Worm (Caenorhabditis elegans) whole organism, mixed stage, embryonic: Measurements from ENCODE around the gene rpl-16.
A peak's percentile ranks its signal among the peaks of the same experiment; 100 is the strongest.

Experiments used
- M03D4.4 ChIP-seq: sonication (generic microtip); optimal IDR thresholded peaks from 2 replicates; lab custom pipeline; 2017; ENCODE audit warnings: mild to moderate bottlenecking, missing genetic modification characterization, missing compliant biosample characterization
- bed-3 ChIP-seq: fragments of 200-800 bp; sonication (Bioruptor generic); optimal IDR thresholded peaks from 3 replicates; lab custom pipeline; 2018; ENCODE audit warnings: mild to moderate bottlenecking, missing genetic modification characterization, moderate library complexity, missing compliant biosample characterization
- blmp-1 ChIP-seq: fragments of 150-350 bp; optimal IDR thresholded peaks from 2 replicates; lab custom pipeline; 2014; ENCODE audit warnings: missing biosample characterization, missing genetic modification characterization
- ceh-39 ChIP-seq: fragments of 150-350 bp; optimal IDR thresholded peaks from 2 replicates; lab custom pipeline; 2014; ENCODE audit warnings: missing biosample characterization, missing genetic modification characterization
- ceh-43 ChIP-seq: fragments of 200-800 bp; sonication (Bioruptor generic); optimal IDR thresholded peaks from 2 replicates; lab custom pipeline; 2018; ENCODE audit warnings: mild to moderate bottlenecking, missing genetic modification characterization, moderate library complexity, missing compliant biosample characterization
- ceh-83 ChIP-seq: fragments of 200-800 bp; sonication (Bioruptor generic); optimal IDR thresholded peaks from 2 replicates; lab custom pipeline; 2018; ENCODE audit warnings: mild to moderate bottlenecking, missing genetic modification characterization, missing compliant biosample characterization
- ces-1 ChIP-seq: fragments of 150-350 bp; optimal IDR thresholded peaks from 2 replicates; lab custom pipeline; 2014; ENCODE audit warnings: missing biosample characterization, missing genetic modification reagents, missing genetic modification characterization
- cnd-1 ChIP-seq: fragments of 200-800 bp; sonication (Bioruptor generic); optimal IDR thresholded peaks from 2 replicates; lab custom pipeline; 2018; ENCODE audit warnings: mild to moderate bottlenecking, missing genetic modification characterization, missing compliant biosample characterization
- drap-1 ChIP-seq: fragments of 200-800 bp; sonication (Bioruptor generic); optimal IDR thresholded peaks from 3 replicates; lab custom pipeline; 2018; ENCODE audit warnings: mild to moderate bottlenecking, missing genetic modification characterization, missing compliant biosample characterization
- elt-1 ChIP-seq: sonication (generic microtip); optimal IDR thresholded peaks from 2 replicates; lab custom pipeline; 2017; ENCODE audit warnings: missing genetic modification characterization, mild to moderate bottlenecking, missing compliant biosample characterization, antibody characterized with exemption, moderate library complexity, borderline replicate concordance; ENCODE audit not compliant: insufficient read depth
- elt-3 ChIP-seq: fragments of 150-350 bp; optimal IDR thresholded peaks from 2 replicates; lab custom pipeline; 2014; ENCODE audit warnings: missing biosample characterization, missing genetic modification characterization
- flh-1 ChIP-seq: fragments of 200-800 bp; sonication (Bioruptor generic); optimal IDR thresholded peaks from 2 replicates; lab custom pipeline; 2018; ENCODE audit warnings: mild to moderate bottlenecking, missing genetic modification characterization, moderate library complexity, missing compliant biosample characterization
- ham-2 ChIP-seq: fragments of 200-800 bp; sonication (Bioruptor generic); optimal IDR thresholded peaks from 2 replicates; lab custom pipeline; 2018; ENCODE audit warnings: mild to moderate bottlenecking, missing genetic modification characterization, missing compliant biosample characterization
- hlh-1 ChIP-seq: fragments of 150-350 bp; optimal IDR thresholded peaks from 2 replicates; lab custom pipeline; 2014; ENCODE audit warnings: missing biosample characterization, missing genetic modification reagents, missing genetic modification characterization
- lin-13 ChIP-seq: fragments of 150-350 bp; optimal IDR thresholded peaks from 2 replicates; lab custom pipeline; 2014; ENCODE audit warnings: missing biosample characterization, missing genetic modification characterization
- lin-32 ChIP-seq: fragments of 200-800 bp; sonication (Bioruptor generic); optimal IDR thresholded peaks from 2 replicates; lab custom pipeline; 2018; ENCODE audit warnings: mild to moderate bottlenecking, missing genetic modification characterization, missing compliant biosample characterization
- lsy-2 ChIP-seq: fragments of 150-350 bp; optimal IDR thresholded peaks from 2 replicates; lab custom pipeline; 2014; ENCODE audit warnings: missing biosample characterization, missing genetic modification characterization
- mab-5 ChIP-seq: fragments of 150-350 bp; optimal IDR thresholded peaks from 2 replicates; lab custom pipeline; 2014; ENCODE audit warnings: missing biosample characterization, missing genetic modification characterization
- mep-1 ChIP-seq: fragments of 150-350 bp; optimal IDR thresholded peaks from 2 replicates; lab custom pipeline; 2017; ENCODE audit warnings: missing biosample characterization, missing genetic modification reagents, missing genetic modification characterization, inconsistent platforms
- mls-2 ChIP-seq: sonication (generic microtip); optimal IDR thresholded peaks from 2 replicates; lab custom pipeline; 2016; ENCODE audit warnings: mild to moderate bottlenecking, missing genetic modification characterization, moderate library complexity, missing compliant biosample characterization
- nhr-12 ChIP-seq: fragments of 150-350 bp; optimal IDR thresholded peaks from 2 replicates; lab custom pipeline; 2014; ENCODE audit warnings: missing biosample characterization, missing genetic modification characterization
- nhr-2 ChIP-seq: fragments of 150-350 bp; optimal IDR thresholded peaks from 2 replicates; lab custom pipeline; 2014; ENCODE audit warnings: missing biosample characterization, missing genetic modification characterization
- nhr-237 ChIP-seq: fragments of 150-350 bp; optimal IDR thresholded peaks from 2 replicates; lab custom pipeline; 2014; ENCODE audit warnings: missing biosample characterization, missing genetic modification characterization
- nhr-28 ChIP-seq: fragments of 150-350 bp; optimal IDR thresholded peaks from 2 replicates; lab custom pipeline; 2014; ENCODE audit warnings: missing biosample characterization, missing genetic modification characterization
- nhr-76 ChIP-seq: sonication (generic microtip); optimal IDR thresholded peaks from 2 replicates; lab custom pipeline; 2017; ENCODE audit warnings: missing biosample characterization, missing genetic modification characterization
- pha-4 ChIP-seq: fragments of 150-350 bp; optimal IDR thresholded peaks from 2 replicates; lab custom pipeline; 2018; ENCODE audit warnings: missing biosample characterization, missing genetic modification reagents, missing genetic modification characterization
- sem-2 ChIP-seq: fragments of 200-800 bp; sonication (Bioruptor generic); optimal IDR thresholded peaks from 2 replicates; lab custom pipeline; 2018; ENCODE audit warnings: mild to moderate bottlenecking, missing genetic modification characterization, missing compliant biosample characterization
- snpc-4 ChIP-seq: fragments of 150-350 bp; optimal IDR thresholded peaks from 2 replicates; lab custom pipeline; 2014; ENCODE audit warnings: missing biosample characterization, missing genetic modification characterization
- sptf-1 ChIP-seq: sonication (generic microtip); optimal IDR thresholded peaks from 2 replicates; lab custom pipeline; 2017; ENCODE audit warnings: mild to moderate bottlenecking, missing genetic modification characterization, moderate library complexity, missing compliant biosample characterization
- tbx-8 ChIP-seq: fragments of 200-800 bp; sonication (Bioruptor generic); optimal IDR thresholded peaks from 2 replicates; lab custom pipeline; 2018; ENCODE audit warnings: mild to moderate bottlenecking, missing genetic modification characterization, moderate library complexity, missing compliant biosample characterization
- unc-120 ChIP-seq: sonication (generic microtip); optimal IDR thresholded peaks from 2 replicates; lab custom pipeline; 2017; ENCODE audit warnings: missing genetic modification characterization, missing compliant biosample characterization; ENCODE audit not compliant: poor library complexity, severe bottlenecking
- unc-39 ChIP-seq: fragments of 150-350 bp; optimal IDR thresholded peaks from 2 replicates; lab custom pipeline; 2014; ENCODE audit warnings: missing biosample characterization, missing genetic modification characterization
- unc-62 ChIP-seq: fragments of 150-350 bp; optimal IDR thresholded peaks from 2 replicates; lab custom pipeline; 2014; ENCODE audit warnings: missing biosample characterization, missing genetic modification reagents, missing genetic modification characterization
- zip-8 ChIP-seq: fragments of 150-350 bp; optimal IDR thresholded peaks from 2 replicates; lab custom pipeline; 2014; ENCODE audit warnings: missing biosample characterization, missing genetic modification characterization
- ztf-11 ChIP-seq: fragments of 150-350 bp; optimal IDR thresholded peaks from 2 replicates; lab custom pipeline; 2014; ENCODE audit warnings: missing biosample characterization, missing genetic modification characterization

The rpl-16 gene

DNA sequence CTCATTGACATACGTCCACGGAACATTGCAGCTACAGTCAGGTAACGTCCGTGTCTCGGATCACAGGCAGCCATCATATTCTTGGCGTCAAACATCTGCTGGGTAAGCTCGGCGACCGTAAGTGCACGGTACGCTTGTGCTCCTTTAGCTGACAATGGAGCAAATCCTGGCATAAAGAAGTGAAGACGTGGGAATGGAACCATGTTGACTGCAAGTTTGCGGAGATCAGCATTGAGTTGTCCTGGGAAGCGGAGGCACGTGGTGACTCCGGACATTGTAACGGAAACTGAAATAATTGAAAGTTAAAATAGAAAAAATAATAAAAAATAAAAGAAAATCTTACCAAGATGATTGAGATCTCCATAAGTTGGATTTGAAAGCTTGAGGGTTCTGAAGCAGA, 36.1 kb upstream of the rpl-16 start:
- no peak for TF ChIP-seq lsy-2 (tag; lab: Kevin White, UChicago)

DNA sequence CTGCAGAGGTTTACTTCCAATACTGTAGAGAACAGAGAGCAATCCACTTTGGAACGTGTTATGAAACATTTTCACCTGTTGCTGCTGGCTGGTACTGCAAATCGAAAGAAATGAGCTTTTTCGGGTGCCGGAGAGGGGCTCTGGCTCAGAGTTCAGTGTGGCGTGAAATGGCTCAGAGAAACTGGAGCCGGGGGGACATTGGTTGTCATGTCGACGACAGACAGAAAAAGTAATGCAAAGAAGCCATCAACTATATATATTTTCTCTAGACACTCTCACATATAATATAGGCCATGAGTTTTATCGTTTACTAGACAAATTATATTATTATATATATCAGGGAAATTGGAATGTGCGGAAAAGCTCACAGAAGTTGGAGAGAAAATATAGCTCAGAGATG, 34.0 kb upstream of the rpl-16 start, which contains the start of gene cfap-20:
cfap-20 (minus strand) TSS at position 101 of the 400 bp plus-strand sequence.
- TF ChIP-seq nhr-76 (tag; lab: Kevin White, UChicago) (no peak), drap-1 (GFP tag; lab: Kevin White, UChicago) (no peak), pha-4 (tag; lab: Kevin White, UChicago) (no peak), lin-32 (no peak), unc-39 (tag; lab: Kevin White, UChicago) (no peak), ceh-43 (GFP tag; lab: Kevin White, UChicago) (no peak), nhr-12 (tag; lab: Kevin White, UChicago) (no peak), zip-8 (tag; lab: Kevin White, UChicago) (no peak), ztf-11 (no peak)

DNA sequence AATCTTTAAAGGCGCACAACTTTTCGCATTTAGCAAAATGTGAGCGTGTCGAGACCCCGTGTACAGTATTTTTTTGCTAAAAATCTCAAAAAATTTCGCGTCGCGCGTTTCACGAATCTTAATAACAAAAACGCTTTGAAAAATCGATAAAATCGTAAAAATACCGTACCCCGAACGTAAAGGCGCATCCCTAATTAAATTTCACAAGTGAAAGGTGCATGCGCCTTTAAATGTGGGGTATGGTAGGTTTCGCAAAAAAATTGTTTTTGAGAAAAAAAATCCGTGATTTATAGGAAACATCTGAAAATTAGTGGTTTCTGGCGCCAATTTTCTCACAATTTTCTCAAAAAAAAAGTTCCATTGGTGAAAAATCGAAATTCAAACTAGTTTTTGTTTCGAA, 30.8 kb upstream of the rpl-16 start:
- no peak for TF ChIP-seq mab-5 (tag; lab: Kevin White, UChicago)
- no peak for TF ChIP-seq zip-8 (tag; lab: Kevin White, UChicago)
- no peak for TF ChIP-seq nhr-12 (tag; lab: Kevin White, UChicago)
- TF ChIP-seq ztf-11, result no peak
- no peak for TF ChIP-seq lsy-2 (tag; lab: Kevin White, UChicago)
- TF ChIP-seq ces-1 (GFP tag; lab: Kevin White, UChicago), result no peak
- no peak for TF ChIP-seq drap-1 (GFP tag; lab: Kevin White, UChicago)
- TF ChIP-seq ham-2, result no peak
- TF ChIP-seq, all 35 proteins: peak for 0

DNA sequence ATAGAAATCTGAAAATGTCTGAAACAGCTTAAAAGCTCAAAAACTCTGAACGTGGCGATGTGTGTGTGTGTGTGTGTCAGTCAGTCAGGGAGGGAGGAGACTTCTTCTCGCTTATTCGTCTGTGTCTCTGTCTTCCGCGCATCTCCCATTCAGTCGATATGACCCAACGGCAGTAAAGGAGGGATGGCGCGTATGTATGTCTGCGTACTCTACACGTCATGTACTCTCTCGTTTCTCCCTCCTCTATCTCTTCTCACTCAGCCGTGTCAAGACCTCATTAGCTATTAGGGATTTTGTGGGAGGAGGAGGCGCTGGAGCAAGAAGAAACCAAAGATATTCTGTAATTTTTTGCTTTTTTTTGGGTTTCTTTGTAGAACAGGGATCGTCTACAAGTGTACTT, 28.6 kb upstream of the rpl-16 start:
- TF ChIP-seq nhr-76 (tag; lab: Kevin White, UChicago) (no peak), nhr-12 (tag; lab: Kevin White, UChicago) (no peak), ham-2 (peak; percentile 72), ces-1 (GFP tag; lab: Kevin White, UChicago) (peak; percentile 89), lin-32 (no peak), elt-3 (no peak), tbx-8 (GFP tag; lab: Kevin White, UChicago) (peak; percentile 2), mep-1 (tag; lab: Kevin White, UChicago) (peak; percentile 92), hlh-1 (peak; percentile 33), blmp-1 (no peak), sptf-1 (tag; lab: Kevin White, UChicago) (no peak), lsy-2 (tag; lab: Kevin White, UChicago) (no peak), unc-120 (tag; lab: Kevin White, UChicago) (peak; percentile 94), pha-4 (tag; lab: Kevin White, UChicago) (peak; percentile 59), nhr-2 (peak; percentile 53), ceh-39 (tag; lab: Kevin White, UChicago) (peak; percentile 64), zip-8 (tag; lab: Kevin White, UChicago) (no peak), M03D4.4 (tag; lab: Kevin White, UChicago) (no peak), unc-62 (GFP tag; lab: Kevin White, UChicago) (peak; percentile 62), ztf-11 (no peak), ceh-43 (GFP tag; lab: Kevin White, UChicago) (no peak), lin-13 (tag; lab: Kevin White, UChicago) (peak; percentile 36), elt-1 (tag; lab: Kevin White, UChicago) (no peak), drap-1 (GFP tag; lab: Kevin White, UChicago) (no peak), snpc-4 (tag; lab: Kevin White, UChicago) (no peak), unc-39 (tag; lab: Kevin White, UChicago) (no peak), mab-5 (tag; lab: Kevin White, UChicago) (no peak), mls-2 (tag; lab: Kevin White, UChicago) (no peak), cnd-1 (no peak), sem-2 (GFP tag; lab: Kevin White, UChicago) (no peak), flh-1 (no peak), nhr-237 (peak; percentile 17), ceh-83 (GFP tag; lab: Kevin White, UChicago) (no peak), nhr-28 (no peak), bed-3 (no peak)
